Fruit fly (Drosophila melanogaster) whole organism, embryonic: ENCODE data around the gene FASN2.

Source experiments
- BEAF-32 ChIP-seq: fragments of 200-800 bp; sonication (Bioruptor generic); optimal IDR thresholded peaks from 3 replicates; lab custom pipeline; 2017; ENCODE audit warnings: missing biosample characterization, missing genetic modification characterization, mild to moderate bottlenecking, moderate library complexity, missing genetic modification reagents
- Bgb ChIP-seq: fragments of 200-800 bp; sonication (Bioruptor generic); IDR thresholded peaks from 2 replicates; pipeline ENCODE4 v1.3.6; 2022; ENCODE audit warnings: missing biosample characterization, missing genetic modification characterization; ENCODE audit not compliant: partially characterized antibody
- CG10274 ChIP-seq: fragments of 200-800 bp; sonication (Bioruptor generic); optimal IDR thresholded peaks from 3 replicates; lab custom pipeline; 2017; ENCODE audit warnings: missing biosample characterization, mild to moderate bottlenecking, missing genetic modification characterization
- CG10565 ChIP-seq: fragments of 200-800 bp; sonication (Bioruptor generic); optimal IDR thresholded peaks from 3 replicates; lab custom pipeline; 2016; ENCODE audit warnings: missing biosample characterization, mild to moderate bottlenecking, missing genetic modification characterization
- CG11560 ChIP-seq: fragments of 200-800 bp; sonication (Bioruptor generic); IDR thresholded peaks from 3 replicates; pipeline ENCODE4 v1.3.6; 2022; ENCODE audit warnings: missing biosample characterization, missing genetic modification characterization
- CG13287 ChIP-seq: fragments of 200-800 bp; sonication (Bioruptor generic); IDR thresholded peaks from 2 replicates; pipeline ENCODE4 v1.3.6; 2022; ENCODE audit warnings: missing biosample characterization, missing genetic modification characterization; ENCODE audit not compliant: partially characterized antibody
- CG14860 ChIP-seq: fragments of 200-800 bp; sonication (Bioruptor generic); IDR thresholded peaks from 3 replicates; pipeline ENCODE4 v1.3.6; 2022; ENCODE audit warnings: missing biosample characterization, missing genetic modification characterization; ENCODE audit not compliant: partially characterized antibody
- CG15479 ChIP-seq: fragments of 200-800 bp; sonication (Bioruptor generic); optimal IDR thresholded peaks from 3 replicates; lab custom pipeline; 2019; ENCODE audit warnings: missing biosample characterization, mild to moderate bottlenecking, missing genetic modification characterization, moderate library complexity
- CG2116 ChIP-seq: fragments of 200-800 bp; sonication (Bioruptor generic); optimal IDR thresholded peaks from 3 replicates; lab custom pipeline; 2018; ENCODE audit warnings: missing biosample characterization, mild to moderate bottlenecking, missing genetic modification characterization
- CG2678 ChIP-seq: fragments of 200-800 bp; sonication (Bioruptor generic); optimal IDR thresholded peaks from 3 replicates; lab custom pipeline; 2019; ENCODE audit warnings: missing biosample characterization, mild to moderate bottlenecking, missing genetic modification characterization, moderate library complexity
- CG33213 ChIP-seq: fragments of 200-800 bp; sonication (Bioruptor generic); optimal IDR thresholded peaks from 3 replicates; lab custom pipeline; 2016; ENCODE audit warnings: missing biosample characterization, missing genetic modification characterization
- CG34224 ChIP-seq: fragments of 200-800 bp; sonication (Bioruptor generic); IDR thresholded peaks from 3 replicates; pipeline ENCODE4 v1.3.6; 2022; ENCODE audit warnings: missing biosample characterization, missing genetic modification characterization; ENCODE audit not compliant: partially characterized antibody
- CG34376 ChIP-seq: fragments of 200-800 bp; sonication (Bioruptor generic); optimal IDR thresholded peaks from 2 replicates; lab custom pipeline; 2018; ENCODE audit warnings: missing biosample characterization, mild to moderate bottlenecking, missing genetic modification characterization
- CG4282 ChIP-seq: fragments of 200-800 bp; sonication (Bioruptor generic); optimal IDR thresholded peaks from 2 replicates; lab custom pipeline; 2016; ENCODE audit warnings: missing biosample characterization, missing genetic modification characterization
- CG6175 ChIP-seq: fragments of 200-800 bp; sonication (Bioruptor generic); IDR thresholded peaks from 3 replicates; pipeline ENCODE4 v1.3.6; 2022; ENCODE audit warnings: missing biosample characterization, missing genetic modification characterization
- CG7963 ChIP-seq: fragments of 200-800 bp; sonication (Bioruptor generic); IDR thresholded peaks from 3 replicates; pipeline ENCODE4 v1.3.6; 2022; ENCODE audit warnings: missing biosample characterization, missing genetic modification characterization; ENCODE audit not compliant: partially characterized antibody
- CG9797 ChIP-seq: fragments of 200-800 bp; sonication (Bioruptor generic); optimal IDR thresholded peaks from 3 replicates; lab custom pipeline; 2018; ENCODE audit warnings: missing biosample characterization, mild to moderate bottlenecking, missing genetic modification characterization
- CHES-1-like ChIP-seq: fragments of 200-800 bp; sonication (Bioruptor generic); optimal IDR thresholded peaks from 2 replicates; lab custom pipeline; 2016; ENCODE audit warnings: missing biosample characterization, missing genetic modification characterization
- Dll ChIP-seq: fragments of 200-800 bp; sonication (Bioruptor generic); IDR thresholded peaks from 4 replicates; pipeline ENCODE4 v1.3.6; 2022; ENCODE audit warnings: missing biosample characterization, missing genetic modification characterization; ENCODE audit not compliant: partially characterized antibody
- Doc3 ChIP-seq: fragments of 200-800 bp; sonication (Bioruptor generic); IDR thresholded peaks from 3 replicates; pipeline ENCODE4 v1.3.6; 2022; ENCODE audit warnings: missing biosample characterization, missing genetic modification characterization; ENCODE audit not compliant: partially characterized antibody
- E2f2 ChIP-seq: fragments of 200-800 bp; sonication (Bioruptor generic); IDR thresholded peaks from 2 replicates; pipeline ENCODE4 v1.3.6; 2022; ENCODE audit warnings: missing biosample characterization, missing genetic modification characterization
- HLH4C ChIP-seq: fragments of 200-800 bp; sonication (Bioruptor generic); IDR thresholded peaks from 3 replicates; pipeline ENCODE4 v1.3.6; 2022; ENCODE audit warnings: missing biosample characterization, missing genetic modification characterization; ENCODE audit not compliant: partially characterized antibody
- Myb ChIP-seq: fragments of 200-800 bp; sonication (Bioruptor generic); optimal IDR thresholded peaks from 2 replicates; lab custom pipeline; 2016; ENCODE audit warnings: missing biosample characterization, missing genetic modification characterization
- NFAT ChIP-seq: fragments of 200-800 bp; sonication (Bioruptor generic); IDR thresholded peaks from 2 replicates; pipeline ENCODE4 v1.3.6; 2022; ENCODE audit warnings: missing biosample characterization, missing genetic modification characterization
- Oaz ChIP-seq: fragments of 200-800 bp; sonication (Bioruptor generic); IDR thresholded peaks from 2 replicates; pipeline ENCODE4 v1.3.6; 2022; ENCODE audit warnings: missing biosample characterization, missing genetic modification characterization
- Oli ChIP-seq: fragments of 200-800 bp; sonication (Bioruptor generic); optimal IDR thresholded peaks from 2 replicates; lab custom pipeline; 2018; ENCODE audit warnings: missing biosample characterization, mild to moderate bottlenecking, missing genetic modification characterization, moderate library complexity
- Opbp ChIP-seq: fragments of 200-800 bp; sonication (Bioruptor generic); IDR thresholded peaks from 3 replicates; pipeline ENCODE4 v1.3.6; 2022; ENCODE audit warnings: missing biosample characterization, missing genetic modification characterization; ENCODE audit not compliant: partially characterized antibody
- Rfx ChIP-seq: fragments of 200-800 bp; sonication (Bioruptor generic); IDR thresholded peaks from 2 replicates; pipeline ENCODE4 v1.3.6; 2022; ENCODE audit warnings: missing biosample characterization, missing genetic modification characterization
- Sin3A ChIP-seq: fragments of >200 bp; optimal IDR thresholded peaks from 2 replicates; lab custom pipeline; 2018
- Sry-β ChIP-seq: fragments of 200-800 bp; sonication (Bioruptor generic); optimal IDR thresholded peaks from 2 replicates; lab custom pipeline; 2018; ENCODE audit warnings: missing biosample characterization, mild to moderate bottlenecking, missing genetic modification characterization, moderate library complexity
- YL-1 ChIP-seq: fragments of 200-800 bp; sonication (Bioruptor generic); optimal IDR thresholded peaks from 3 replicates; lab custom pipeline; 2017; ENCODE audit warnings: missing biosample characterization, mild to moderate bottlenecking, missing genetic modification characterization
- amos ChIP-seq: fragments of 200-800 bp; sonication (Bioruptor generic); IDR thresholded peaks from 2 replicates; pipeline ENCODE4 v1.3.6; 2022; ENCODE audit warnings: missing biosample characterization, missing genetic modification characterization; ENCODE audit not compliant: partially characterized antibody
- ato ChIP-seq: fragments of 200-800 bp; sonication (Bioruptor generic); IDR thresholded peaks from 2 replicates; pipeline ENCODE4 v1.3.6; 2022; ENCODE audit warnings: missing biosample characterization, missing genetic modification characterization; ENCODE audit not compliant: partially characterized antibody
- chinmo ChIP-seq: fragments of 200-800 bp; sonication (Bioruptor generic); IDR thresholded peaks from 4 replicates; pipeline ENCODE4 v1.3.6; 2022; ENCODE audit warnings: missing biosample characterization, missing genetic modification characterization; ENCODE audit not compliant: partially characterized antibody
- danr ChIP-seq: fragments of 200-800 bp; sonication (Bioruptor generic); IDR thresholded peaks from 2 replicates; pipeline ENCODE4 v1.3.6; 2022; ENCODE audit warnings: missing biosample characterization, missing genetic modification characterization
- gfzf ChIP-seq: fragments of 200-800 bp; sonication (Bioruptor generic); optimal IDR thresholded peaks from 2 replicates; lab custom pipeline; 2016; ENCODE audit warnings: missing biosample characterization, mild to moderate bottlenecking, missing genetic modification characterization, moderate library complexity
- hb ChIP-seq: fragments of 200-800 bp; sonication (Bioruptor generic); IDR thresholded peaks from 3 replicates; pipeline ENCODE4 v1.3.6; 2022; ENCODE audit warnings: missing biosample characterization, missing genetic modification characterization; ENCODE audit not compliant: partially characterized antibody
- inv ChIP-seq: fragments of 200-800 bp; sonication (Bioruptor generic); IDR thresholded peaks from 2 replicates; pipeline ENCODE4 v1.3.6; 2022; ENCODE audit warnings: missing biosample characterization, missing genetic modification characterization; ENCODE audit not compliant: partially characterized antibody
- knrl ChIP-seq: fragments of 200-800 bp; sonication (Bioruptor generic); IDR thresholded peaks from 3 replicates; pipeline ENCODE4 v1.3.6; 2022; ENCODE audit warnings: missing biosample characterization, missing genetic modification characterization; ENCODE audit not compliant: partially characterized antibody
- nerfin-1 ChIP-seq: fragments of 200-800 bp; sonication (Bioruptor generic); optimal IDR thresholded peaks from 3 replicates; lab custom pipeline; 2019; ENCODE audit warnings: missing biosample characterization, mild to moderate bottlenecking, missing genetic modification characterization, moderate library complexity
- oc ChIP-seq: fragments of 200-800 bp; sonication (Bioruptor generic); optimal IDR thresholded peaks from 2 replicates; lab custom pipeline; 2018; ENCODE audit warnings: missing biosample characterization, mild to moderate bottlenecking, missing genetic modification characterization, moderate library complexity
- pfk ChIP-seq: fragments of 200-800 bp; sonication (Bioruptor generic); optimal IDR thresholded peaks from 2 replicates; lab custom pipeline; 2018; ENCODE audit warnings: missing biosample characterization, mild to moderate bottlenecking, missing genetic modification characterization, moderate library complexity
- pzg ChIP-seq: fragments of 200-800 bp; sonication (Bioruptor generic); optimal IDR thresholded peaks from 3 replicates; lab custom pipeline; 2018; ENCODE audit warnings: missing biosample characterization, mild to moderate bottlenecking, missing genetic modification characterization, moderate library complexity
- row ChIP-seq: fragments of 200-800 bp; sonication (Bioruptor generic); IDR thresholded peaks from 3 replicates; pipeline ENCODE4 v1.3.6; 2022; ENCODE audit warnings: missing biosample characterization, missing genetic modification characterization
- so ChIP-seq: fragments of 200-800 bp; sonication (Bioruptor generic); IDR thresholded peaks from 3 replicates; pipeline ENCODE4 v1.3.6; 2022; ENCODE audit warnings: missing biosample characterization, missing genetic modification characterization
- stwl ChIP-seq: fragments of 200-800 bp; sonication (Bioruptor generic); optimal IDR thresholded peaks from 3 replicates; lab custom pipeline; 2018; ENCODE audit warnings: missing biosample characterization, mild to moderate bottlenecking, missing genetic modification characterization, moderate library complexity
- tna ChIP-seq: fragments of 200-800 bp; sonication (Bioruptor generic); IDR thresholded peaks from 2 replicates; pipeline ENCODE4 v1.3.6; 2022; ENCODE audit warnings: missing biosample characterization, missing genetic modification characterization; ENCODE audit not compliant: partially characterized antibody
- trem ChIP-seq: fragments of 200-800 bp; optimal IDR thresholded peaks from 3 replicates; lab custom pipeline; 2019; ENCODE audit warnings: missing biosample characterization, mild to moderate bottlenecking, missing genetic modification characterization, moderate library complexity

Gene FASN2

DNA sequence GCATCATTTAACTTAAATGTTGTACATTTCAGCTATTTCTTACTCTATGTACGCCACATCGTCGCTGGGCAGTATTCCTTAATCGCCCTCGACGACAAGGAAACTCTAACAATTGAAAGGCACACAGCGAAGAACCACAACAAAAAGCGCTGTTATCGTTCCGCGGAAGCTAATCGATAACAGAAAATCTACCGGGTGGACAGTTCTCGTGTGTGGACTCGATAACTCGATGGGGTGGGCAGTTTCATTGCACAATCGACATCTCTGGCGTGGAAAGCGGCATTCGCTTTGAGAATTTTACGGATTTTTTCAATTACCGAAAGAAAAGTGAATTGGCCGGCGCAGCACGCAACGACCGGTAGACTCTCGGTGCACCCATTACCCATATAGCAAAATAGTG, 20.8 kb upstream of the FASN2 start, which contains the start of the genes alpha4GT1 and Prp40 (continued):
- TF ChIP-seq pzg (GFP tag; lab: Kevin White, UChicago) (peak; percentile 81), CG2678 (tag; lab: Kevin White, UChicago) (no peak), oc (tag; lab: Kevin White, UChicago) (no peak), CG10274 (GFP tag; lab: Kevin White, UChicago) (no peak), danr (no peak), NFAT (0 out of 2 replicates have a peak, but pooled peaks have one; percentile 15), Oaz (no peak), CG15479 (GFP tag; lab: Kevin White, UChicago) (peak; percentile 20), Oli (tag; lab: Kevin White, UChicago) (no peak), inv (GFP tag; lab: Robert Waterston, UW) (peak; percentile 69), E2f2 (GFP tag; lab: Robert Waterston, UW) (peak; percentile 67), trem (tag; lab: Kevin White, UChicago) (peak; percentile 99), Myb (GFP tag; lab: Kevin White, UChicago) (peak; percentile 43), Opbp (GFP tag; lab: Robert Waterston, UW) (peak; percentile 85), ato (GFP tag; lab: Robert Waterston, UW) (peak; percentile 94), CG11560 (tag; lab: Robert Waterston, UW) (peak; percentile 86), CG13287 (GFP tag; lab: Robert Waterston, UW) (peak; percentile 87), hb (peak; percentile 79; the same call in 2 of the 3 replicates), amos (GFP tag; lab: Robert Waterston, UW) (peak; percentile 80), CG34224 (GFP tag; lab: Robert Waterston, UW) (peak; percentile 96), CG34376 (no peak), Bgb (GFP tag; lab: Robert Waterston, UW) (peak; percentile 91), pfk (GFP tag; lab: Kevin White, UChicago) (peak; percentile 39), Sin3A (lab: Kevin White, UChicago) (peak; percentile 45), tna (GFP tag; lab: Robert Waterston, UW) (peak; percentile 91), HLH4C (peak; percentile 94), CG4282 (GFP tag; lab: Kevin White, UChicago) (no peak), nerfin-1 (no peak), CG33213 (GFP tag; lab: Kevin White, UChicago) (no peak), chinmo (peak; percentile 95), Dll (peak; percentile 79), Rfx (GFP tag; lab: Robert Waterston, UW) (no peak), knrl (GFP tag; lab: Robert Waterston, UW) (peak; percentile 67; the same call in 2 of the 3 replicates), Doc3 (GFP tag; lab: Robert Waterston, UW) (peak; percentile 64; the same call in 2 of the 3 replicates), YL-1 (GFP tag; lab: Kevin White, UChicago) (peak; percentile 62), CG2116 (peak; percentile 75), Sry-β (GFP tag; lab: Kevin White, UChicago) (peak; percentile 90), CG14860 (GFP tag; lab: Robert Waterston, UW) (peak; percentile 80), gfzf (GFP tag; lab: Kevin White, UChicago) (peak; percentile 27), BEAF-32 (GFP tag; lab: Kevin White, UChicago) (peak; percentile 64), CG10565 (GFP tag; lab: Kevin White, UChicago) (no peak), CG7963 (GFP tag; lab: Robert Waterston, UW) (peak; percentile 90), stwl (tag; lab: Kevin White, UChicago) (peak; percentile 72), row (peak; percentile 38; the same call in 2 of the 3 replicates), CG9797 (GFP tag; lab: Kevin White, UChicago) (peak; percentile 4), so (GFP tag; lab: Robert Waterston, UW) (no peak), CG6175 (GFP tag; lab: Robert Waterston, UW) (no peak), CHES-1-like (GFP tag; lab: Kevin White, UChicago) (peak; percentile 30)
